Fruit fly (Drosophila melanogaster): Measurements from ENCODE around the gene Atg3.

Atg3 gene

dm6 chr3L:18767950-18768781 is 19.7 kb downstream of the Atg3 start (continued):
- TF ChIP-seq pfk (GFP tag; optimal IDR thresholded peaks at IDR 0.05) (no peak), CG17361 (GFP tag; IDR thresholded peaks at IDR 0.05) (peak; percentile 55; the same call in 1 of the 3 replicates), Hr51 (GFP tag; optimal IDR thresholded peaks at IDR 0.05) (peak in 1 of 2 experiments; percentile 37), salm (tag; optimal IDR thresholded peaks at IDR 0.05) (no peak)

- peak; percentile 57; the same call in 2 of the 3 replicates for TF ChIP-seq CG14050 (GFP tag; IDR thresholded peaks at IDR 0.05)
- TF ChIP-seq fd102C (GFP tag; optimal IDR thresholded peaks at IDR 0.05) = no peak
- TF ChIP-seq CG15601 (tag; optimal IDR thresholded peaks at IDR 0.05) = peak; percentile 12
- no peak for TF ChIP-seq Hey (tag; optimal IDR thresholded peaks at IDR 0.05)
- peak; percentile 51 to 56 for TF ChIP-seq dpn (GFP tag; optimal IDR thresholded peaks at IDR 0.05)
- peak; percentile 58 for TF ChIP-seq CG8388 (GFP tag; optimal IDR thresholded peaks at IDR 0.05)
- no peak for TF ChIP-seq CG4707 (GFP tag; optimal IDR thresholded peaks at IDR 0.05)
- peak; percentile 73 for TF ChIP-seq wor (GFP tag; IDR thresholded peaks at IDR 0.05)
- peak; percentile 75 for TF ChIP-seq Fer1 (GFP tag; optimal IDR thresholded peaks at IDR 0.05)
- TF ChIP-seq CG4328 (GFP tag; optimal IDR thresholded peaks at IDR 0.05) = no peak
- TF ChIP-seq Nf-YB (GFP tag; optimal IDR thresholded peaks at IDR 0.05) = peak; percentile 48
- peak; percentile 80 for TF ChIP-seq stc (GFP tag; IDR thresholded peaks at IDR 0.05)
- TF ChIP-seq pho (GFP tag; optimal IDR thresholded peaks at IDR 0.05) = peak; percentile 40
- no peak for TF ChIP-seq Dad (GFP tag; optimal IDR thresholded peaks at IDR 0.05)
- no peak for TF ChIP-seq dimm (GFP tag; IDR thresholded peaks at IDR 0.05)
- peak; percentile 44; the same call in 1 of the 2 replicates for TF ChIP-seq rib (GFP tag; IDR thresholded peaks at IDR 0.05)
- no peak for TF ChIP-seq CG3163 (GFP tag; optimal IDR thresholded peaks at IDR 0.05)
- TF ChIP-seq ci (GFP tag; IDR thresholded peaks at IDR 0.05) = peak; percentile 40; the same call in 1 of the 3 replicates
- TF ChIP-seq MESR4 (GFP tag; optimal IDR thresholded peaks at IDR 0.05) = no peak
- no peak for TF ChIP-seq CG17802 (tag; optimal IDR thresholded peaks at IDR 0.05)
- TF ChIP-seq CG11456 (GFP tag; IDR thresholded peaks at IDR 0.05) = 0 out of 3 replicates have a peak, but pooled peaks have one; percentile 45
- TF ChIP-seq Mrtf (GFP tag; IDR thresholded peaks at IDR 0.05) = peak; percentile 67; the same call in 1 of the 3 replicates
- no peak for TF ChIP-seq Hr39 (optimal IDR thresholded peaks at IDR 0.05)
- no peak for TF ChIP-seq kay (GFP tag; optimal IDR thresholded peaks at IDR 0.05)
- TF ChIP-seq CG2199 (GFP tag; IDR thresholded peaks at IDR 0.05) = no peak
- TF ChIP-seq Kr (GFP tag; optimal IDR thresholded peaks at IDR 0.05) = no peak
- TF ChIP-seq ab (GFP tag; optimal IDR thresholded peaks at IDR 0.05) = no peak
- TF ChIP-seq CrebB (tag; optimal IDR thresholded peaks at IDR 0.05) = no peak
- peak; percentile 70 for TF ChIP-seq CG43689 (GFP tag; IDR thresholded peaks at IDR 0.05)
- TF ChIP-seq knrl (GFP tag; IDR thresholded peaks at IDR 0.05; ENCODE audit: partially characterized antibody) = no peak
- peak; percentile 27 for TF ChIP-seq CG34376 (GFP tag; optimal IDR thresholded peaks at IDR 0.05)
- TF ChIP-seq HLH3B (GFP tag; IDR thresholded peaks at IDR 0.05) = peak; percentile 68
- TF ChIP-seq slp2 (GFP tag; optimal IDR thresholded peaks at IDR 0.05) = peak; percentile 19
- no peak for TF ChIP-seq CG12744 (GFP tag; optimal IDR thresholded peaks at IDR 0.05)
- TF ChIP-seq lola (GFP tag; optimal IDR thresholded peaks at IDR 0.05) = no peak
- no peak for TF ChIP-seq twi (tag; optimal IDR thresholded peaks at IDR 0.05)
- TF ChIP-seq bsh (GFP tag; optimal IDR thresholded peaks at IDR 0.05) = no peak
- peak; percentile 65 for TF ChIP-seq HHEX (GFP tag; optimal IDR thresholded peaks at IDR 0.05)
- TF ChIP-seq Blimp-1 (GFP tag; optimal IDR thresholded peaks at IDR 0.05) = peak; percentile 96
- no peak for TF ChIP-seq CG8765 (GFP tag; IDR thresholded peaks at IDR 0.05)
- TF ChIP-seq CG12659 (GFP tag; optimal IDR thresholded peaks at IDR 0.05) = peak; percentile 81
These were observed 20.6 kb downstream of the Atg3 start for dm6 chr3L:18768788-18769707.

Data from whole organism, embryonic.